Worm (Caenorhabditis elegans): ENCODE results near the gene F41G3.19.

The F41G3.19 gene

ce11 chrII:6776418-6777034, 24.6 kb upstream of the F41G3.19 start, which contains the start of gene ssup-72:
ssup-72 (plus strand) TSS chrII:6776598.
- TF ChIP-seq fos-1 (tag; optimal IDR thresholded peaks at IDR 0.05), result no peak
- no peak for TF ChIP-seq daf-12 (tag; optimal IDR thresholded peaks at IDR 0.05)
- peak; percentile 15 for TF ChIP-seq elt-2 (tag; optimal IDR thresholded peaks at IDR 0.05)
- no peak for TF ChIP-seq nhr-67 (tag; optimal IDR thresholded peaks at IDR 0.05)
- no peak for TF ChIP-seq ztf-11 (tag; optimal IDR thresholded peaks at IDR 0.05)
- TF ChIP-seq nhr-25 (tag; optimal IDR thresholded peaks at IDR 0.05), result peak; percentile 7
- TF ChIP-seq elt-3 (tag; optimal IDR thresholded peaks at IDR 0.05), result no peak
- TF ChIP-seq nhr-77 (tag; optimal IDR thresholded peaks at IDR 0.05), result no peak
- TF ChIP-seq tbx-2 (tag; optimal IDR thresholded peaks at IDR 0.05), result peak; percentile 23
- TF ChIP-seq unc-39 (tag; optimal IDR thresholded peaks at IDR 0.05), result no peak
- TF ChIP-seq jun-1 (tag; optimal IDR thresholded peaks at IDR 0.05), result no peak
- no peak for TF ChIP-seq ceh-82 (tag; optimal IDR thresholded peaks at IDR 0.05)
- peak; percentile 1 for TF ChIP-seq egl-5 (tag; optimal IDR thresholded peaks at IDR 0.05)
- TF ChIP-seq lin-39 (tag; optimal IDR thresholded peaks at IDR 0.05), result no peak
- TF ChIP-seq sea-2 (GFP tag; optimal IDR thresholded peaks at IDR 0.05), result no peak
- no peak for TF ChIP-seq aly-2 (tag; optimal IDR thresholded peaks at IDR 0.05)
- TF ChIP-seq nhr-11 (tag; optimal IDR thresholded peaks at IDR 0.05), result no peak
- no peak for TF ChIP-seq eor-1 (tag; optimal IDR thresholded peaks at IDR 0.05)
- TF ChIP-seq hmg-11 (tag; optimal IDR thresholded peaks at IDR 0.05), result no peak
- no peak for TF ChIP-seq skn-1 (tag; optimal IDR thresholded peaks at IDR 0.05)
- TF ChIP-seq pha-4 (tag; optimal IDR thresholded peaks at IDR 0.05), result peak; percentile 72
- TF ChIP-seq lsy-12 (tag; optimal IDR thresholded peaks at IDR 0.05), result peak; percentile 30
- TF ChIP-seq fkh-10 (GFP tag; optimal IDR thresholded peaks at IDR 0.05), result no peak
- TF ChIP-seq nhr-237 (tag; optimal IDR thresholded peaks at IDR 0.05), result no peak
- TF ChIP-seq ama-1 (optimal IDR thresholded peaks at IDR 0.05), result no peak
- no peak for TF ChIP-seq zag-1 (tag; optimal IDR thresholded peaks at IDR 0.05)
- TF ChIP-seq nhr-28 (tag; optimal IDR thresholded peaks at IDR 0.05), result no peak
- no peak for TF ChIP-seq nhr-12 (tag; optimal IDR thresholded peaks at IDR 0.05)
- peak; percentile 71 for TF ChIP-seq lin-15B (tag; optimal IDR thresholded peaks at IDR 0.05)
- no peak for TF ChIP-seq ceh-28 (tag; optimal IDR thresholded peaks at IDR 0.05)
- TF ChIP-seq pqm-1 (tag; optimal IDR thresholded peaks at IDR 0.05), result no peak
- TF ChIP-seq ZK546.5 (tag; optimal IDR thresholded peaks at IDR 0.05), result no peak
- no peak for TF ChIP-seq fkh-2 (tag; optimal IDR thresholded peaks at IDR 0.05)
- no peak for TF ChIP-seq mml-1 (tag; optimal IDR thresholded peaks at IDR 0.05)
- TF ChIP-seq ztf-4 (tag; optimal IDR thresholded peaks at IDR 0.05), result no peak
- peak; percentile 63 for TF ChIP-seq snpc-4 (tag; optimal IDR thresholded peaks at IDR 0.05)
- peak; percentile 65 for TF ChIP-seq nhr-23 (tag; optimal IDR thresholded peaks at IDR 0.05)
- no peak for TF ChIP-seq mdl-1 (tag; optimal IDR thresholded peaks at IDR 0.05)
- no peak for TF ChIP-seq ceh-16 (tag; optimal IDR thresholded peaks at IDR 0.05)
- no peak for TF ChIP-seq unc-62 (GFP tag; optimal IDR thresholded peaks at IDR 0.05)
- TF ChIP-seq ceh-9 (tag; optimal IDR thresholded peaks at IDR 0.05), result no peak
- TF ChIP-seq nhr-76 (tag; optimal IDR thresholded peaks at IDR 0.05), result no peak
- TF ChIP-seq nhr-43 (tag; optimal IDR thresholded peaks at IDR 0.05; ENCODE audit: poor library complexity, severe bottlenecking), result peak; percentile 90
- peak; percentile 68 for TF ChIP-seq nfya-1 (tag; optimal IDR thresholded peaks at IDR 0.05; ENCODE audit: insufficient read depth)
- TF ChIP-seq egl-27 (tag; optimal IDR thresholded peaks at IDR 0.05), result no peak
- no peak for TF ChIP-seq R02D3.7 (tag; optimal IDR thresholded peaks at IDR 0.05)
- no peak for TF ChIP-seq elt-1 (tag; optimal IDR thresholded peaks at IDR 0.05)
